Worm (Caenorhabditis elegans) whole organism, mixed stage, embryonic: ENCODE data around the gene Y55F3BL.6.
A peak's percentile ranks its signal among the peaks of the same experiment; 100 is the strongest.

Experiments used
- M03D4.4 ChIP-seq: sonication (generic microtip); optimal IDR thresholded peaks from 2 replicates; lab custom pipeline; 2017; ENCODE audit warnings: mild to moderate bottlenecking, missing genetic modification characterization, missing compliant biosample characterization
- bed-3 ChIP-seq: fragments of 200-800 bp; sonication (Bioruptor generic); optimal IDR thresholded peaks from 3 replicates; lab custom pipeline; 2018; ENCODE audit warnings: mild to moderate bottlenecking, missing genetic modification characterization, moderate library complexity, missing compliant biosample characterization
- blmp-1 ChIP-seq: fragments of 150-350 bp; optimal IDR thresholded peaks from 2 replicates; lab custom pipeline; 2014; ENCODE audit warnings: missing biosample characterization, missing genetic modification characterization
- ceh-39 ChIP-seq: fragments of 150-350 bp; optimal IDR thresholded peaks from 2 replicates; lab custom pipeline; 2014; ENCODE audit warnings: missing biosample characterization, missing genetic modification characterization
- ceh-83 ChIP-seq: fragments of 200-800 bp; sonication (Bioruptor generic); optimal IDR thresholded peaks from 2 replicates; lab custom pipeline; 2018; ENCODE audit warnings: mild to moderate bottlenecking, missing genetic modification characterization, missing compliant biosample characterization
- ces-1 ChIP-seq: fragments of 150-350 bp; optimal IDR thresholded peaks from 2 replicates; lab custom pipeline; 2014; ENCODE audit warnings: missing biosample characterization, missing genetic modification reagents, missing genetic modification characterization
- cnd-1 ChIP-seq: fragments of 200-800 bp; sonication (Bioruptor generic); optimal IDR thresholded peaks from 2 replicates; lab custom pipeline; 2018; ENCODE audit warnings: mild to moderate bottlenecking, missing genetic modification characterization, missing compliant biosample characterization
- drap-1 ChIP-seq: fragments of 200-800 bp; sonication (Bioruptor generic); optimal IDR thresholded peaks from 3 replicates; lab custom pipeline; 2018; ENCODE audit warnings: mild to moderate bottlenecking, missing genetic modification characterization, missing compliant biosample characterization
- elt-1 ChIP-seq: sonication (generic microtip); optimal IDR thresholded peaks from 2 replicates; lab custom pipeline; 2017; ENCODE audit warnings: missing genetic modification characterization, mild to moderate bottlenecking, missing compliant biosample characterization, antibody characterized with exemption, moderate library complexity, borderline replicate concordance; ENCODE audit not compliant: insufficient read depth
- elt-3 ChIP-seq: fragments of 150-350 bp; optimal IDR thresholded peaks from 2 replicates; lab custom pipeline; 2014; ENCODE audit warnings: missing biosample characterization, missing genetic modification characterization
- flh-1 ChIP-seq: fragments of 200-800 bp; sonication (Bioruptor generic); optimal IDR thresholded peaks from 2 replicates; lab custom pipeline; 2018; ENCODE audit warnings: mild to moderate bottlenecking, missing genetic modification characterization, moderate library complexity, missing compliant biosample characterization
- ham-2 ChIP-seq: fragments of 200-800 bp; sonication (Bioruptor generic); optimal IDR thresholded peaks from 2 replicates; lab custom pipeline; 2018; ENCODE audit warnings: mild to moderate bottlenecking, missing genetic modification characterization, missing compliant biosample characterization
- hlh-1 ChIP-seq: fragments of 150-350 bp; optimal IDR thresholded peaks from 2 replicates; lab custom pipeline; 2014; ENCODE audit warnings: missing biosample characterization, missing genetic modification reagents, missing genetic modification characterization
- lin-13 ChIP-seq: fragments of 150-350 bp; optimal IDR thresholded peaks from 2 replicates; lab custom pipeline; 2014; ENCODE audit warnings: missing biosample characterization, missing genetic modification characterization
- lsy-2 ChIP-seq: fragments of 150-350 bp; optimal IDR thresholded peaks from 2 replicates; lab custom pipeline; 2014; ENCODE audit warnings: missing biosample characterization, missing genetic modification characterization
- mab-5 ChIP-seq: fragments of 150-350 bp; optimal IDR thresholded peaks from 2 replicates; lab custom pipeline; 2014; ENCODE audit warnings: missing biosample characterization, missing genetic modification characterization
- mep-1 ChIP-seq: fragments of 150-350 bp; optimal IDR thresholded peaks from 2 replicates; lab custom pipeline; 2017; ENCODE audit warnings: missing biosample characterization, missing genetic modification reagents, missing genetic modification characterization, inconsistent platforms
- mls-2 ChIP-seq: sonication (generic microtip); optimal IDR thresholded peaks from 2 replicates; lab custom pipeline; 2016; ENCODE audit warnings: mild to moderate bottlenecking, missing genetic modification characterization, moderate library complexity, missing compliant biosample characterization
- nhr-2 ChIP-seq: fragments of 150-350 bp; optimal IDR thresholded peaks from 2 replicates; lab custom pipeline; 2014; ENCODE audit warnings: missing biosample characterization, missing genetic modification characterization
- nhr-237 ChIP-seq: fragments of 150-350 bp; optimal IDR thresholded peaks from 2 replicates; lab custom pipeline; 2014; ENCODE audit warnings: missing biosample characterization, missing genetic modification characterization
- nhr-28 ChIP-seq: fragments of 150-350 bp; optimal IDR thresholded peaks from 2 replicates; lab custom pipeline; 2014; ENCODE audit warnings: missing biosample characterization, missing genetic modification characterization
- nhr-76 ChIP-seq: sonication (generic microtip); optimal IDR thresholded peaks from 2 replicates; lab custom pipeline; 2017; ENCODE audit warnings: missing biosample characterization, missing genetic modification characterization
- pha-4 ChIP-seq: fragments of 150-350 bp; optimal IDR thresholded peaks from 2 replicates; lab custom pipeline; 2018; ENCODE audit warnings: missing biosample characterization, missing genetic modification reagents, missing genetic modification characterization
- sem-2 ChIP-seq: fragments of 200-800 bp; sonication (Bioruptor generic); optimal IDR thresholded peaks from 2 replicates; lab custom pipeline; 2018; ENCODE audit warnings: mild to moderate bottlenecking, missing genetic modification characterization, missing compliant biosample characterization
- snpc-4 ChIP-seq: fragments of 150-350 bp; optimal IDR thresholded peaks from 2 replicates; lab custom pipeline; 2014; ENCODE audit warnings: missing biosample characterization, missing genetic modification characterization
- sptf-1 ChIP-seq: sonication (generic microtip); optimal IDR thresholded peaks from 2 replicates; lab custom pipeline; 2017; ENCODE audit warnings: mild to moderate bottlenecking, missing genetic modification characterization, moderate library complexity, missing compliant biosample characterization
- tbx-8 ChIP-seq: fragments of 200-800 bp; sonication (Bioruptor generic); optimal IDR thresholded peaks from 2 replicates; lab custom pipeline; 2018; ENCODE audit warnings: mild to moderate bottlenecking, missing genetic modification characterization, moderate library complexity, missing compliant biosample characterization
- unc-120 ChIP-seq: sonication (generic microtip); optimal IDR thresholded peaks from 2 replicates; lab custom pipeline; 2017; ENCODE audit warnings: missing genetic modification characterization, missing compliant biosample characterization; ENCODE audit not compliant: poor library complexity, severe bottlenecking
- unc-39 ChIP-seq: fragments of 150-350 bp; optimal IDR thresholded peaks from 2 replicates; lab custom pipeline; 2014; ENCODE audit warnings: missing biosample characterization, missing genetic modification characterization
- unc-62 ChIP-seq: fragments of 150-350 bp; optimal IDR thresholded peaks from 2 replicates; lab custom pipeline; 2014; ENCODE audit warnings: missing biosample characterization, missing genetic modification reagents, missing genetic modification characterization
- zip-8 ChIP-seq: fragments of 150-350 bp; optimal IDR thresholded peaks from 2 replicates; lab custom pipeline; 2014; ENCODE audit warnings: missing biosample characterization, missing genetic modification characterization
- ztf-11 ChIP-seq: fragments of 150-350 bp; optimal IDR thresholded peaks from 2 replicates; lab custom pipeline; 2014; ENCODE audit warnings: missing biosample characterization, missing genetic modification characterization

The Y55F3BL.6 gene

ce11 chrIV:807027-807516, at the start of gene Y55F3BL.6:
Gene Y55F3BL.6, minus strand, starts transcription at chrIV:807077.
- TF ChIP-seq tbx-8 (GFP tag; lab: Kevin White, UChicago): no peak
- no peak for TF ChIP-seq mab-5
- TF ChIP-seq nhr-2 (tag; lab: Kevin White, UChicago): no peak
- no peak for TF ChIP-seq sem-2 (GFP tag; lab: Kevin White, UChicago)
- no peak for TF ChIP-seq hlh-1 (tag; lab: Kevin White, UChicago)
- TF ChIP-seq drap-1 (GFP tag; lab: Kevin White, UChicago): no peak
- no peak for TF ChIP-seq bed-3 (GFP tag; lab: Kevin White, UChicago)
- TF ChIP-seq snpc-4: no peak
- TF ChIP-seq ceh-83: no peak
- TF ChIP-seq elt-1 (tag; lab: Kevin White, UChicago): no peak
- TF ChIP-seq flh-1 (GFP tag; lab: Kevin White, UChicago): no peak
- TF ChIP-seq mep-1: no peak
- TF ChIP-seq ham-2: no peak
- TF ChIP-seq sptf-1 (tag; lab: Kevin White, UChicago): no peak
- no peak for TF ChIP-seq cnd-1 (tag; lab: Kevin White, UChicago)
- TF ChIP-seq pha-4 (tag; lab: Kevin White, UChicago): no peak
- TF ChIP-seq nhr-76: no peak
- TF ChIP-seq blmp-1: no peak
- TF ChIP-seq nhr-28 (tag; lab: Kevin White, UChicago): no peak
- TF ChIP-seq unc-39 (tag; lab: Kevin White, UChicago): no peak

DNA sequence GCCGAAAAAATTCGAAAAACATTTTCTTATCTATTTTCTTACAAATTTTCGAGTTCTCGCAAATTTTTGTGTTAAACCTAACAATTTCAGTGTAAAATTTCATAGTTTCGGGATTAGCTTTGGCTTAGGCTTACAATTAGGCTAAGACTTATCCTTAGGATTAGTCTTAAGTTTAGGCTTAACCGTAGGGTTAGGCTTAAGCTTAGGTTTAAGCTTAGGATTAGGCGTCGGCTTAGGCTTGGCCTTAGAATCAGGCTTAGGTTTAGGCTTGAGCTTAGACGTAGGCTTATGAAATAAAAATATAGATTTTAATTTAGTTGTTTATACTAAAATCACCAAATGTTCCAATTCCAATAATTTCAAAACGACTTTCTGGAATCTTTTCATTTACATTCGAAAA, 49.2 kb upstream of the Y55F3BL.6 start:
- no peak for TF ChIP-seq elt-1 (tag; lab: Kevin White, UChicago)
- TF ChIP-seq pha-4 (tag; lab: Kevin White, UChicago): no peak
- no peak for TF ChIP-seq snpc-4
- no peak for TF ChIP-seq nhr-237
- TF ChIP-seq M03D4.4 (tag; lab: Kevin White, UChicago): no peak
- TF ChIP-seq elt-3: no peak
- TF ChIP-seq lin-13 (tag; lab: Kevin White, UChicago): no peak
- no peak for TF ChIP-seq zip-8 (tag; lab: Kevin White, UChicago)
- no peak for TF ChIP-seq drap-1 (GFP tag; lab: Kevin White, UChicago)
- no peak for TF ChIP-seq ztf-11 (tag; lab: Kevin White, UChicago)
- TF ChIP-seq lsy-2 (tag; lab: Kevin White, UChicago): no peak
- TF ChIP-seq nhr-76: no peak
- no peak for TF ChIP-seq unc-120 (tag; lab: Kevin White, UChicago)
- no peak for TF ChIP-seq ham-2

- no peak for TF ChIP-seq lin-13 (tag; lab: Kevin White, UChicago)
- TF ChIP-seq nhr-76: no peak
- no peak for TF ChIP-seq nhr-237
- TF ChIP-seq drap-1 (GFP tag; lab: Kevin White, UChicago): no peak
- no peak for TF ChIP-seq mls-2
- no peak for TF ChIP-seq nhr-2 (tag; lab: Kevin White, UChicago)
- no peak for TF ChIP-seq ceh-83
- no peak for TF ChIP-seq ceh-39 (tag; lab: Kevin White, UChicago)
- no peak for TF ChIP-seq snpc-4
- TF ChIP-seq flh-1 (GFP tag; lab: Kevin White, UChicago): no peak
Measured at ce11 chrIV:855483-855882, 48.6 kb upstream of the Y55F3BL.6 start.

DNA sequence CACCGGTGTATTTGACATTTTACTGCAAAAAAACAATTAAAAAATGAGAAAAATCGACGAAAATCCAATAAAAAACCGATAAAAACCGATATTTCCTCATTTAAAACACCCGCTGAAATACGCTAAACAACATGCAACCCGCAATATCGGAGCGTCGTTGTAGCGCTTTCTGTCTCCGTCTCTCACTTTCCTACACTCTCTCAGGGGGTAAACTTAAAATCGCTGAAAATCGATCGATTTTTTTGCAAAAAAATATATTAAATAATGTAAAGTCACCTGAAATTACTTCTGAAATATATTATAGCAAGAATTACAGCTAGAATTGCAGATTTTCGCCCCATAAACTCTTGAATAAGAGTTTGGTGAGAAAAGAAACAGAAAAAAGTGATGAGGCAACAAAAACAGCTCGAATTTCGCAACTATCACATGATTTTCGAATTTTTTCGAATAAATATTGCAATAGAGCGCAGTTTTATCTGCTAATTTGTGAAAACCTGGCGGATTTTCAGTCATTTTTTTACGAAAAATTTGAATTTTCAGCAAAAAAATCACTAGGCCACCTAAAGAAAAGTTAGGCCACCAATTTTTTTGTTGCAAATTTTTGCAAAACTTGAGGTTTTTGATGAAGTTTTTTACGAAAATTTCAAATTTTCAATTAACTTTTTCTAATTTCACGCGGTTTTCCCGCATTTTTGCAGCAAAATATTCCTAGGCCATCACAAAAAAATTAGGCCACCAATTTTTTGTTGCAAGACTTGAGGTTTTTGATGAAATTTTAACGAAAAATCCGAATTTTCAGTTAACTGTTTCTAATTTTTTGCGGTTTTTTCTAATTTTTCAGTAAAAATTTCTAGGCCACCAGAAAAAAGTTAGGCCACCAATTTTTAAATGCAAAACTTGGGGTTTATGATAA, 47.7 kb upstream of the Y55F3BL.6 start, which contains the start of the genes lem-4 and Y55F3BR.11:
lem-4 (minus strand) TSS at position 424 of the 913 bp plus-strand sequence.
Y55F3BR.11 (plus strand) TSS at position 863 of the 913 bp plus-strand sequence.
- TF ChIP-seq lsy-2 (tag; lab: Kevin White, UChicago) (peak; percentile 53), ceh-39 (tag; lab: Kevin White, UChicago) (peak; percentile 60), ces-1 (peak; percentile 42), nhr-237 (peak; percentile 51), mab-5 (no peak), mep-1 (no peak), pha-4 (tag; lab: Kevin White, UChicago) (peak; percentile 42), blmp-1 (no peak), hlh-1 (tag; lab: Kevin White, UChicago) (peak; percentile 18), unc-62 (no peak), nhr-2 (tag; lab: Kevin White, UChicago) (no peak), lin-13 (tag; lab: Kevin White, UChicago) (peak; percentile 52)
